Worm (Caenorhabditis elegans) whole organism, mixed stage, embryonic: ENCODE data around the gene fbxa-44.

Experiments used
- cnd-1 ChIP-seq: fragments of 200-800 bp; sonication (Bioruptor generic); optimal IDR thresholded peaks from 2 replicates; lab custom pipeline; 2018; ENCODE audit warnings: mild to moderate bottlenecking, missing genetic modification characterization, missing compliant biosample characterization
- nhr-237 ChIP-seq: fragments of 150-350 bp; optimal IDR thresholded peaks from 2 replicates; lab custom pipeline; 2014; ENCODE audit warnings: missing biosample characterization, missing genetic modification characterization
- nhr-76 ChIP-seq: sonication (generic microtip); optimal IDR thresholded peaks from 2 replicates; lab custom pipeline; 2017; ENCODE audit warnings: missing biosample characterization, missing genetic modification characterization
- pha-4 ChIP-seq: fragments of 150-350 bp; optimal IDR thresholded peaks from 2 replicates; lab custom pipeline; 2018; ENCODE audit warnings: missing biosample characterization, missing genetic modification reagents, missing genetic modification characterization
- sptf-1 ChIP-seq: sonication (generic microtip); optimal IDR thresholded peaks from 2 replicates; lab custom pipeline; 2017; ENCODE audit warnings: mild to moderate bottlenecking, missing genetic modification characterization, moderate library complexity, missing compliant biosample characterization
- unc-62 ChIP-seq: fragments of 150-350 bp; optimal IDR thresholded peaks from 2 replicates; lab custom pipeline; 2014; ENCODE audit warnings: missing biosample characterization, missing genetic modification reagents, missing genetic modification characterization

DNA sequence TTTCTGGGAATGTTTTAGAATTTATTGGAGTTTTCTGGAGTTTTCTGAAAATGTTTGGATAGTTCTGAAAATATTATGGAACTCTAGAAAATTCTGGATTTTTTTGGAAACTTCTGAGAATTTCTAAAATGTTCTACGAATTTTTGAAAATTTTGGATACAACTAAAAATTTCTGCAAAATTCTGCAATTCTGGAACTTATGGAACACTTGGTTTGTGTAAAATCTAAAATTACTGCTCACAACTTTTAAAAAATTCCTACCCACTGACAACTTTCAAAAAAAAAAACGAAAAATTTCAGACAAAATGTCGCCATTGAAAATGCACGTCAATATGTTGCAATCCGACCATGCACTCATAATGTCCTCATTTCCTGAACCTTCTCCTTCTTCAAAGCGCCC, 15.5 kb downstream of the fbxa-44 start, which contains the start of gene nhr-262:
- no peak for TF ChIP-seq pha-4
- no peak for TF ChIP-seq nhr-76 (tag; lab: Kevin White, UChicago)
- TF ChIP-seq sptf-1 = no peak
- no peak for TF ChIP-seq cnd-1 (tag; lab: Kevin White, UChicago)
- TF ChIP-seq nhr-237 (tag; lab: Kevin White, UChicago) = no peak
- no peak for TF ChIP-seq unc-62 (GFP tag; lab: Kevin White, UChicago)
